Worm (Caenorhabditis elegans) whole organism, L1 larva: ENCODE measurements around the gene ddx-35.

Source experiments
- C16A3.4 ChIP-seq: fragments of 150-350 bp; optimal IDR thresholded peaks from 2 replicates; lab custom pipeline; 2014; ENCODE audit warnings: missing biosample characterization, missing genetic modification characterization
- C34B4.2 ChIP-seq: sonication (generic microtip); optimal IDR thresholded peaks from 2 replicates; lab custom pipeline; 2017; ENCODE audit warnings: mild to moderate bottlenecking, missing genetic modification characterization, missing compliant biosample characterization
- F16B12.6 ChIP-seq: fragments of 150-350 bp; optimal IDR thresholded peaks from 2 replicates; lab custom pipeline; 2014; ENCODE audit warnings: missing biosample characterization, missing genetic modification characterization
- aha-1 ChIP-seq: fragments of 150-350 bp; optimal IDR thresholded peaks from 2 replicates; lab custom pipeline; 2014; ENCODE audit warnings: missing biosample characterization, missing genetic modification characterization
- blmp-1 ChIP-seq: fragments of 150-350 bp; optimal IDR thresholded peaks from 2 replicates; lab custom pipeline; 2014; ENCODE audit warnings: missing biosample characterization, missing genetic modification characterization
- ceh-63 ChIP-seq: fragments of 200-800 bp; sonication (Bioruptor generic); optimal IDR thresholded peaks from 2 replicates; lab custom pipeline; 2018; ENCODE audit warnings: mild to moderate bottlenecking, missing genetic modification characterization, missing compliant biosample characterization
- ces-1 ChIP-seq: fragments of 150-350 bp; optimal IDR thresholded peaks from 2 replicates; lab custom pipeline; 2014; ENCODE audit warnings: missing biosample characterization, missing genetic modification reagents, missing genetic modification characterization
- dpl-1 ChIP-seq, 3 experiments: fragments of 150-350 bp in 2 of 3; sonication (generic microtip) in 1 of 3; optimal IDR thresholded peaks; 2 replicates each; lab custom pipeline; 2014 to 2017; ENCODE audit warnings: missing biosample characterization in 3 of 3, missing genetic modification characterization in 3 of 3, missing genetic modification reagents in 3 of 3
- egl-13 ChIP-seq: sonication (generic microtip); optimal IDR thresholded peaks from 2 replicates; lab custom pipeline; 2016; ENCODE audit warnings: missing genotype, missing genetic modification reagents, missing genetic modification characterization, missing compliant biosample characterization
- egl-27 ChIP-seq, 2 experiments: fragments of 150-350 bp in 1 of 2; sonication (generic microtip); optimal IDR thresholded peaks; 3 replicates each; lab custom pipeline; 2017 to 2018; ENCODE audit warnings: missing biosample characterization in 2 of 2, missing genetic modification characterization in 2 of 2, missing genetic modification reagents in 2 of 2
- elt-2 ChIP-seq: sonication (generic microtip); optimal IDR thresholded peaks from 2 replicates; lab custom pipeline; 2016; ENCODE audit warnings: missing genetic modification characterization, mild to moderate bottlenecking, inconsistent platforms, missing compliant biosample characterization, missing genetic modification reagents
- elt-3 ChIP-seq, 6 experiments: fragments of 150-350 bp in 1 of 6; sonication (generic microtip); optimal IDR thresholded peaks; 2 replicates each; lab custom pipeline; 2017 to 2018; ENCODE audit warnings: missing biosample characterization in 6 of 6, missing genetic modification characterization in 6 of 6, inconsistent platforms in 1 of 6
- fkh-10 ChIP-seq: sonication (generic microtip); optimal IDR thresholded peaks from 2 replicates; lab custom pipeline; 2017; ENCODE audit warnings: missing biosample characterization, missing genetic modification reagents, missing genetic modification characterization
- fkh-8 ChIP-seq: sonication (generic microtip); optimal IDR thresholded peaks from 2 replicates; lab custom pipeline; 2016; ENCODE audit warnings: mild to moderate bottlenecking, missing genetic modification characterization, missing compliant biosample characterization
- grh-1 ChIP-seq: fragments of 200-800 bp; sonication (Bioruptor generic); IDR thresholded peaks from 2 replicates; pipeline ENCODE4 v1.3.6; 2022; ENCODE audit warnings: missing genetic modification reagents, missing genetic modification characterization, missing compliant biosample characterization
- hlh-17 ChIP-seq: fragments of 200-800 bp; sonication (Bioruptor generic); optimal IDR thresholded peaks from 2 replicates; lab custom pipeline; 2018; ENCODE audit warnings: missing genetic modification characterization, mild to moderate bottlenecking, missing compliant biosample characterization, moderate library complexity, borderline replicate concordance
- hlh-4 ChIP-seq: sonication (generic microtip); optimal IDR thresholded peaks from 2 replicates; lab custom pipeline; 2016; ENCODE audit warnings: mild to moderate bottlenecking, missing genetic modification characterization, missing compliant biosample characterization
- hpl-2 ChIP-seq: fragments of 150-350 bp; optimal IDR thresholded peaks from 2 replicates; lab custom pipeline; 2014; ENCODE audit warnings: missing biosample characterization, missing genetic modification reagents, missing genetic modification characterization
- irx-1 ChIP-seq: sonication (generic microtip); optimal IDR thresholded peaks from 2 replicates; lab custom pipeline; 2016; ENCODE audit warnings: missing genetic modification characterization, missing compliant biosample characterization
- jun-1 ChIP-seq: fragments of 150-350 bp; optimal IDR thresholded peaks from 2 replicates; lab custom pipeline; 2014; ENCODE audit warnings: missing biosample characterization, missing genetic modification reagents, missing genetic modification characterization
- lin-14 ChIP-seq: fragments of 200-800 bp; sonication (Bioruptor generic); optimal IDR thresholded peaks from 2 replicates; lab custom pipeline; 2018; ENCODE audit warnings: mild to moderate bottlenecking, missing genetic modification characterization, moderate library complexity, missing compliant biosample characterization
- lin-15B ChIP-seq: fragments of 150-350 bp; sonication (generic microtip); optimal IDR thresholded peaks from 3 replicates; lab custom pipeline; 2014; ENCODE audit warnings: missing biosample characterization, missing genetic modification characterization
- lin-35 ChIP-seq, 2 experiments: fragments of 150-350 bp; optimal IDR thresholded peaks; 2 replicates each; lab custom pipeline; 2014; ENCODE audit warnings: missing biosample characterization in 2 of 2, missing genetic modification characterization in 2 of 2, missing genetic modification reagents in 2 of 2
- lin-39 ChIP-seq: fragments of 150-350 bp; optimal IDR thresholded peaks from 2 replicates; lab custom pipeline; 2014; ENCODE audit warnings: missing biosample characterization, missing genetic modification reagents, missing genetic modification characterization
- lir-3 ChIP-seq: sonication (generic microtip); optimal IDR thresholded peaks from 2 replicates; lab custom pipeline; 2016; ENCODE audit warnings: mild to moderate bottlenecking, missing genetic modification characterization, moderate library complexity, missing compliant biosample characterization; ENCODE audit not compliant: poor library complexity
- mef-2 ChIP-seq: fragments of 150-350 bp; optimal IDR thresholded peaks from 2 replicates; lab custom pipeline; 2014; ENCODE audit warnings: missing biosample characterization, missing genetic modification characterization
- mep-1 ChIP-seq: fragments of 150-350 bp; optimal IDR thresholded peaks from 2 replicates; lab custom pipeline; 2014; ENCODE audit warnings: missing biosample characterization, missing genetic modification characterization
- nhr-28 ChIP-seq: fragments of 150-350 bp; optimal IDR thresholded peaks from 2 replicates; lab custom pipeline; 2014; ENCODE audit warnings: missing biosample characterization, missing genetic modification characterization
- nhr-47 ChIP-seq: sonication (generic microtip); optimal IDR thresholded peaks from 2 replicates; lab custom pipeline; 2016; ENCODE audit warnings: mild to moderate bottlenecking, missing genetic modification characterization, moderate library complexity, missing compliant biosample characterization
- nhr-71 ChIP-seq: sonication (generic microtip); optimal IDR thresholded peaks from 2 replicates; lab custom pipeline; 2016; ENCODE audit warnings: mild to moderate bottlenecking, missing genetic modification characterization, moderate library complexity, missing compliant biosample characterization
- nhr-77 ChIP-seq: fragments of 150-350 bp; optimal IDR thresholded peaks from 2 replicates; lab custom pipeline; 2014; ENCODE audit warnings: missing biosample characterization, missing genetic modification characterization
- nhr-90 ChIP-seq: sonication (generic microtip); optimal IDR thresholded peaks from 2 replicates; lab custom pipeline; 2016; ENCODE audit warnings: mild to moderate bottlenecking, missing genetic modification characterization, missing compliant biosample characterization; ENCODE audit not compliant: poor library complexity
- pag-3 ChIP-seq: sonication (generic microtip); optimal IDR thresholded peaks from 2 replicates; lab custom pipeline; 2017; ENCODE audit warnings: missing genetic modification characterization, mild to moderate bottlenecking, missing compliant biosample characterization, antibody characterized with exemption, borderline replicate concordance; ENCODE audit not compliant: insufficient read depth
- pax-3 ChIP-seq: fragments of 200-800 bp; sonication (Bioruptor generic); optimal IDR thresholded peaks from 2 replicates; lab custom pipeline; 2018; ENCODE audit warnings: mild to moderate bottlenecking, missing genetic modification characterization, moderate library complexity, missing compliant biosample characterization
- pqm-1 ChIP-seq: sonication (generic microtip); optimal IDR thresholded peaks from 3 replicates; lab custom pipeline; 2017; ENCODE audit warnings: missing biosample characterization, missing genetic modification characterization
- rnt-1 ChIP-seq: sonication (generic microtip); optimal IDR thresholded peaks from 2 replicates; lab custom pipeline; 2016; ENCODE audit warnings: mild to moderate bottlenecking, missing genetic modification characterization, moderate library complexity, missing compliant biosample characterization
- skn-1 ChIP-seq: fragments of 150-350 bp; optimal IDR thresholded peaks from 2 replicates; lab custom pipeline; 2014; ENCODE audit warnings: missing biosample characterization, missing genetic modification characterization
- snpc-4 ChIP-seq: fragments of 150-350 bp; optimal IDR thresholded peaks from 2 replicates; lab custom pipeline; 2014; ENCODE audit warnings: missing biosample characterization, missing genetic modification characterization
- snu-23 ChIP-seq: sonication (generic microtip); optimal IDR thresholded peaks from 2 replicates; lab custom pipeline; 2016; ENCODE audit warnings: missing genetic modification characterization, missing compliant biosample characterization
- sox-4 ChIP-seq: sonication (generic microtip); optimal IDR thresholded peaks from 2 replicates; lab custom pipeline; 2016; ENCODE audit warnings: missing genetic modification characterization, missing compliant biosample characterization
- sptf-1 ChIP-seq: fragments of 150-350 bp; optimal IDR thresholded peaks from 2 replicates; lab custom pipeline; 2014; ENCODE audit warnings: missing biosample characterization, missing genetic modification characterization
- sup-37 ChIP-seq: fragments of 200-800 bp; sonication (Bioruptor generic); optimal IDR thresholded peaks from 2 replicates; lab custom pipeline; 2018; ENCODE audit warnings: mild to moderate bottlenecking, missing genetic modification characterization, missing compliant biosample characterization
- tlp-1 ChIP-seq: fragments of 150-350 bp; optimal IDR thresholded peaks from 2 replicates; lab custom pipeline; 2014; ENCODE audit warnings: missing biosample characterization, missing genetic modification characterization
- unc-130 ChIP-seq: fragments of 150-350 bp; optimal IDR thresholded peaks from 2 replicates; lab custom pipeline; 2017; ENCODE audit warnings: missing biosample characterization, missing genetic modification characterization, inconsistent platforms
- unc-30 ChIP-seq: sonication (generic microtip); optimal IDR thresholded peaks from 2 replicates; lab custom pipeline; 2017; ENCODE audit warnings: missing biosample characterization, missing genetic modification characterization
- unc-62 ChIP-seq: fragments of 150-350 bp; optimal IDR thresholded peaks from 2 replicates; lab custom pipeline; 2014; ENCODE audit warnings: missing biosample characterization, missing genetic modification reagents, missing genetic modification characterization
- unc-86 ChIP-seq: sonication (generic microtip); optimal IDR thresholded peaks from 2 replicates; lab custom pipeline; 2016; ENCODE audit warnings: missing genetic modification characterization, missing compliant biosample characterization
- vab-15 ChIP-seq: sonication (generic microtip); optimal IDR thresholded peaks from 2 replicates; lab custom pipeline; 2017; ENCODE audit warnings: missing genotype, mild to moderate bottlenecking, missing genetic modification characterization, missing compliant biosample characterization
- xbp-1 ChIP-seq: sonication (generic microtip); optimal IDR thresholded peaks from 2 replicates; lab custom pipeline; 2016; ENCODE audit warnings: missing genetic modification characterization, missing compliant biosample characterization
- zip-4 ChIP-seq: fragments of 200-800 bp; sonication (Bioruptor generic); optimal IDR thresholded peaks from 2 replicates; lab custom pipeline; 2018; ENCODE audit warnings: mild to moderate bottlenecking, missing genetic modification characterization, moderate library complexity, missing compliant biosample characterization
- ztf-11 ChIP-seq, 2 experiments: sonication (generic microtip); optimal IDR thresholded peaks; 2 replicates each; lab custom pipeline; 2016 to 2017; ENCODE audit warnings: missing genetic modification characterization in 2 of 2, missing biosample characterization in 1 of 2, missing compliant biosample characterization in 1 of 2

ddx-35 gene

DNA sequence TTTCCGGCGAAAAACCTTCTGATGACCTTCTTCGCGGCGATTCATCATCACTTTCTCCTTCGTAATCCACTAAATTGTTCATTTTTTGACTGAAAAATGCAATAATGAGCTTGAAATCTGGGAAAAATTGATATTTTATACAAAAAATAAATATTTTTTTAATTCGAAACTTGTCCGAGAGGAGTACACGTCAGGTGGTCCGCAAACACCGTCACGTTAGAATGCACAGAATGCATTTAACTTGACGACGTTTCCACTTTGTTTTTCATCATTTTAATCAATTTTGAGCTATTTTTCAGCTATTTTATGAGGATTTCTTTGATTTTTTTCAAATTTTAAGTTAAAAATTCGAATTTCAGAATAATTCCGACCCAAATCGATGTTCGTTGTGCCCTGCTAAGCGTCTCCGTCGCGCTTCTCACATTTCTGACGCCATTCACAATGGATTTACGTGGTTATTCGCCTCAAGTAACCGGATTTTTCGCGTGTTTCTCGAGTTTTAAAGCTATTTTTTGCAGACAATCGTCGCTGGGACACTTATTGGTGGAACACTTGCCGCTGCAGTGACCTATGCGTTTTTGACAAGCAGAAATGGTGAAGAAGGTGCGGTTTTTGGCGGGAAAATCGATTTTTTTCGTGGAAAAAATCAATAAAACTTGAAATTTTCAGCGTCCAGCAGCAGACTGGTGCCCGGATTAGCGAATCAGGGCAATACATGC lies 4.4 kb upstream of the ddx-35 start, which contains the start of the genes eelo-1 and Y67D2.2 (continued):
- TF ChIP-seq fkh-8 (tag; lab: Kevin White, UChicago) = no peak
- no peak for TF ChIP-seq egl-27 (tag; optimal IDR thresholded peaks at IDR 0.05; lab: Kevin White, UChicago)
- TF ChIP-seq jun-1 (tag; lab: Kevin White, UChicago) = no peak
- no peak for TF ChIP-seq pqm-1
- TF ChIP-seq irx-1 (tag; lab: Kevin White, UChicago) = peak; percentile 70
- TF ChIP-seq lin-35 (GFP tag; optimal IDR thresholded peaks at IDR 0.05; lab: Kevin White, UChicago) = peak; percentile 61 to 69
- TF ChIP-seq unc-62 = no peak
- TF ChIP-seq skn-1 = peak; percentile 24
- TF ChIP-seq sup-37 (GFP tag; lab: Kevin White, UChicago) = peak; percentile 38
- peak; percentile 50 for TF ChIP-seq lin-15B (tag; lab: Kevin White, UChicago)
- peak; percentile 72 for TF ChIP-seq unc-130 (tag; lab: Kevin White, UChicago)
- TF ChIP-seq ces-1 (GFP tag; lab: Kevin White, UChicago) = no peak
- peak in 1 of 2 experiments; percentile 65 for TF ChIP-seq ztf-11 (tag; optimal IDR thresholded peaks at IDR 0.05; lab: Kevin White, UChicago)
- TF ChIP-seq pax-3 (tag; lab: Kevin White, UChicago) = no peak
- peak; percentile 80 for TF ChIP-seq nhr-90
- TF ChIP-seq lin-39 (tag; lab: Kevin White, UChicago) = peak; percentile 75
- peak; percentile 16 for TF ChIP-seq C16A3.4 (tag; lab: Kevin White, UChicago)
- peak; percentile 76 for TF ChIP-seq rnt-1 (tag; lab: Kevin White, UChicago)
- peak; percentile 80 for TF ChIP-seq snu-23
- TF ChIP-seq hlh-17 = no peak
- TF ChIP-seq mef-2 (tag; lab: Kevin White, UChicago) = no peak
- TF ChIP-seq snpc-4 (tag; lab: Kevin White, UChicago) = peak; percentile 35
- no peak for TF ChIP-seq nhr-28 (tag; lab: Kevin White, UChicago)
- peak in 2 of 6 experiments; percentile 11 to 35 for TF ChIP-seq elt-3 (tag; optimal IDR thresholded peaks at IDR 0.05; lab: Kevin White, UChicago)
- TF ChIP-seq lin-14 = peak; percentile 54
- no peak for TF ChIP-seq aha-1 (tag; lab: Kevin White, UChicago)
- no peak for TF ChIP-seq tlp-1 (tag; lab: Kevin White, UChicago)
- TF ChIP-seq hlh-4 (tag; lab: Kevin White, UChicago) = no peak
- peak; percentile 92 for TF ChIP-seq mep-1 (tag; lab: Kevin White, UChicago)
- TF ChIP-seq ceh-63 (GFP tag; lab: Kevin White, UChicago) = no peak
- TF ChIP-seq zip-4 = peak; percentile 24
- no peak for TF ChIP-seq nhr-71 (tag; lab: Kevin White, UChicago)
- TF ChIP-seq sptf-1 (tag; lab: Kevin White, UChicago) = no peak
- peak; percentile 51 for TF ChIP-seq egl-13 (tag; lab: Kevin White, UChicago)
- no peak for TF ChIP-seq vab-15 (tag; lab: Kevin White, UChicago)
- no peak for TF ChIP-seq lir-3 (tag; lab: Kevin White, UChicago)
- no peak for TF ChIP-seq hpl-2 (GFP tag; lab: Kevin White, UChicago)
- no peak for TF ChIP-seq unc-30 (tag; lab: Kevin White, UChicago)
- no peak for TF ChIP-seq nhr-77 (tag; lab: Kevin White, UChicago)
- peak; percentile 41 for TF ChIP-seq blmp-1 (tag; lab: Kevin White, UChicago)
- TF ChIP-seq nhr-47 = peak; percentile 83
- TF ChIP-seq F16B12.6 (tag; lab: Kevin White, UChicago) = peak; percentile 98
- TF ChIP-seq grh-1 (GFP tag; lab: Robert Waterston, UW) = no peak
- TF ChIP-seq dpl-1 (GFP tag; optimal IDR thresholded peaks at IDR 0.05; lab: Kevin White, UChicago) = peak; percentile 60 to 77 (median 73)
- TF ChIP-seq unc-86 (tag; lab: Kevin White, UChicago) = peak; percentile 74
- peak; percentile 53 for TF ChIP-seq sox-4 (tag; lab: Kevin White, UChicago)
- peak; percentile 81 for TF ChIP-seq xbp-1 (tag; lab: Kevin White, UChicago)
- TF ChIP-seq elt-2 (tag; lab: Kevin White, UChicago) = no peak
- TF ChIP-seq pag-3 (tag; lab: Kevin White, UChicago) = no peak
- TF ChIP-seq fkh-10 (GFP tag; lab: Kevin White, UChicago) = no peak
- TF ChIP-seq C34B4.2 (tag; lab: Kevin White, UChicago) = no peak
